Fruit fly (Drosophila melanogaster) whole organism, embryonic: ENCODE results near the gene dmrt11E.

Source experiments
- CG10366 ChIP-seq: fragments of 200-800 bp; sonication (Bioruptor generic); IDR thresholded peaks from 2 replicates; pipeline ENCODE4 v1.3.6; 2022; ENCODE audit warnings: missing biosample characterization, missing genetic modification characterization
- CG12104 ChIP-seq: fragments of 200-800 bp; sonication (Bioruptor generic); optimal IDR thresholded peaks from 3 replicates; lab custom pipeline; 2016; ENCODE audit warnings: missing biosample characterization, missing genetic modification characterization
- CG12219 ChIP-seq: fragments of 200-800 bp; sonication (Bioruptor generic); optimal IDR thresholded peaks from 3 replicates; lab custom pipeline; 2018; ENCODE audit warnings: missing biosample characterization, mild to moderate bottlenecking, missing genetic modification characterization
- CG12236 ChIP-seq: fragments of 200-800 bp; sonication (Bioruptor generic); optimal IDR thresholded peaks from 2 replicates; lab custom pipeline; 2016; ENCODE audit warnings: missing biosample characterization, missing genetic modification characterization
- CG12769 ChIP-seq: fragments of 200-800 bp; sonication (Bioruptor generic); optimal IDR thresholded peaks from 2 replicates; lab custom pipeline; 2019; ENCODE audit warnings: missing biosample characterization, mild to moderate bottlenecking, missing genetic modification characterization, moderate library complexity
- CG13123 ChIP-seq: fragments of 200-800 bp; sonication (Bioruptor generic); optimal IDR thresholded peaks from 2 replicates; lab custom pipeline; 2016; ENCODE audit warnings: missing biosample characterization, missing genetic modification characterization
- CG2120 ChIP-seq: fragments of 200-800 bp; sonication (Bioruptor generic); optimal IDR thresholded peaks from 3 replicates; lab custom pipeline; 2016; ENCODE audit warnings: missing biosample characterization, missing genetic modification characterization
- CG2202 ChIP-seq: fragments of 200-800 bp; sonication (Bioruptor generic); optimal IDR thresholded peaks from 2 replicates; lab custom pipeline; 2018; ENCODE audit warnings: missing biosample characterization, mild to moderate bottlenecking, missing genetic modification characterization
- CG30431 ChIP-seq: fragments of 200-800 bp; sonication (Bioruptor generic); optimal IDR thresholded peaks from 2 replicates; lab custom pipeline; 2017; ENCODE audit warnings: missing biosample characterization, missing genetic modification characterization
- CG31441 ChIP-seq: fragments of 200-800 bp; sonication (Bioruptor generic); IDR thresholded peaks from 2 replicates; pipeline ENCODE4 v1.3.6; 2022; ENCODE audit warnings: missing biosample characterization, missing genetic modification characterization
- CG3163 ChIP-seq: fragments of 200-800 bp; sonication (Bioruptor generic); optimal IDR thresholded peaks from 3 replicates; lab custom pipeline; 2016; ENCODE audit warnings: missing biosample characterization, missing genetic modification characterization
- CG4424 ChIP-seq: fragments of 200-800 bp; sonication (Bioruptor generic); optimal IDR thresholded peaks from 3 replicates; lab custom pipeline; 2016; ENCODE audit warnings: missing biosample characterization, missing genetic modification characterization
- CG4854 ChIP-seq: fragments of 200-800 bp; sonication (Bioruptor generic); optimal IDR thresholded peaks from 2 replicates; lab custom pipeline; 2016; ENCODE audit warnings: missing biosample characterization, missing genetic modification characterization, inconsistent platforms
- CG7357 ChIP-seq: fragments of 200-800 bp; sonication (Bioruptor generic); IDR thresholded peaks from 3 replicates; pipeline ENCODE4 v1.3.6; 2022; ENCODE audit warnings: missing biosample characterization, missing genetic modification characterization
- CG8359 ChIP-seq: fragments of 200-800 bp; sonication (Bioruptor generic); optimal IDR thresholded peaks from 2 replicates; lab custom pipeline; 2017; ENCODE audit warnings: missing biosample characterization, mild to moderate bottlenecking, missing genetic modification characterization, borderline replicate concordance
- CG8388 ChIP-seq: fragments of 200-800 bp; sonication (Bioruptor generic); optimal IDR thresholded peaks from 2 replicates; lab custom pipeline; 2019; ENCODE audit warnings: missing biosample characterization, mild to moderate bottlenecking, missing genetic modification characterization, moderate library complexity
- CHES-1-like ChIP-seq: fragments of 200-800 bp; sonication (Bioruptor generic); optimal IDR thresholded peaks from 2 replicates; lab custom pipeline; 2016; ENCODE audit warnings: missing biosample characterization, missing genetic modification characterization
- D ChIP-seq, 2 experiments: fragments of 200-800 bp in 1 of 2; fragments of >200 bp in 1 of 2; sonication (Bioruptor generic) in 1 of 2; optimal IDR thresholded peaks; 2 replicates in 1 of 2; 3 replicates in 1 of 2; lab custom pipeline; 2017; ENCODE audit warnings: mild to moderate bottlenecking in 1 of 2, missing biosample characterization in 1 of 2, missing genetic modification characterization in 1 of 2, missing genetic modification reagents in 1 of 2
- Dad ChIP-seq: fragments of 200-800 bp; sonication (Bioruptor generic); optimal IDR thresholded peaks from 3 replicates; lab custom pipeline; 2016; ENCODE audit warnings: missing biosample characterization, missing genetic modification characterization
- Dbx ChIP-seq: fragments of 200-800 bp; sonication (Bioruptor generic); IDR thresholded peaks from 3 replicates; pipeline ENCODE4 v1.3.6; 2022; ENCODE audit warnings: missing biosample characterization, missing genetic modification characterization
- Deaf1 ChIP-seq: fragments of 200-800 bp; optimal IDR thresholded peaks from 3 replicates; lab custom pipeline; 2019; ENCODE audit warnings: missing biosample characterization, mild to moderate bottlenecking, missing genetic modification characterization, moderate library complexity
- Dip3 ChIP-seq: fragments of 200-800 bp; sonication (Bioruptor generic); optimal IDR thresholded peaks from 3 replicates; lab custom pipeline; 2016; ENCODE audit warnings: missing biosample characterization, missing genetic modification characterization
- Doc3 ChIP-seq: fragments of 200-800 bp; sonication (Bioruptor generic); IDR thresholded peaks from 3 replicates; pipeline ENCODE4 v1.3.6; 2022; ENCODE audit warnings: missing biosample characterization, missing genetic modification characterization; ENCODE audit not compliant: partially characterized antibody
- HLHmδ ChIP-seq: fragments of 200-800 bp; sonication (Bioruptor generic); optimal IDR thresholded peaks from 2 replicates; lab custom pipeline; 2018; ENCODE audit warnings: missing biosample characterization, mild to moderate bottlenecking, missing genetic modification characterization, moderate library complexity
- Hmx ChIP-seq: fragments of 200-800 bp; sonication (Bioruptor generic); optimal IDR thresholded peaks from 2 replicates; lab custom pipeline; 2016; ENCODE audit warnings: missing biosample characterization, missing genetic modification characterization
- MTF-1 ChIP-seq: fragments of 200-800 bp; sonication (Bioruptor generic); optimal IDR thresholded peaks from 2 replicates; lab custom pipeline; 2018; ENCODE audit warnings: missing biosample characterization, mild to moderate bottlenecking, missing genetic modification characterization, borderline replicate concordance
- Optix ChIP-seq: fragments of 200-800 bp; sonication (Bioruptor generic); IDR thresholded peaks from 3 replicates; pipeline ENCODE4 v1.3.6; 2022; ENCODE audit warnings: missing biosample characterization, missing genetic modification characterization
- Poxn ChIP-seq: fragments of 200-800 bp; sonication (Bioruptor generic); IDR thresholded peaks from 2 replicates; pipeline ENCODE4 v1.3.6; 2022; ENCODE audit warnings: missing biosample characterization, missing genetic modification characterization
- Tbp ChIP-seq: fragments of >200 bp; optimal IDR thresholded peaks from 2 replicates; lab custom pipeline; 2018; ENCODE audit warnings: missing biosample characterization, missing genetic modification characterization
- aop ChIP-seq: fragments of 200-800 bp; sonication (Bioruptor generic); IDR thresholded peaks from 2 replicates; pipeline ENCODE4 v1.3.6; 2022; ENCODE audit warnings: missing biosample characterization, missing genetic modification characterization
- cg ChIP-seq: fragments of 200-800 bp; sonication (Bioruptor generic); optimal IDR thresholded peaks from 3 replicates; lab custom pipeline; 2019; ENCODE audit warnings: missing biosample characterization, mild to moderate bottlenecking, missing genetic modification characterization, moderate library complexity
- croc ChIP-seq: fragments of 200-800 bp; sonication (Bioruptor generic); conservative IDR thresholded peaks from 3 replicates; pipeline ENCODE4 v1.3.6; 2022; ENCODE audit warnings: missing biosample characterization, missing genetic modification characterization
- cwo ChIP-seq: fragments of 200-800 bp; sonication (Bioruptor generic); optimal IDR thresholded peaks from 3 replicates; lab custom pipeline; 2017; ENCODE audit warnings: missing biosample characterization, missing genetic modification characterization, mild to moderate bottlenecking, moderate library complexity, missing genetic modification reagents
- dan ChIP-seq: fragments of 200-800 bp; sonication (Bioruptor generic); IDR thresholded peaks from 2 replicates; pipeline ENCODE4 v1.3.6; 2022; ENCODE audit warnings: missing biosample characterization, missing genetic modification characterization
- dati ChIP-seq: fragments of 200-800 bp; sonication (Bioruptor generic); IDR thresholded peaks from 2 replicates; pipeline ENCODE4 v1.3.6; 2022; ENCODE audit warnings: missing biosample characterization, missing genetic modification characterization
- esg ChIP-seq: fragments of 200-800 bp; sonication (Bioruptor generic); conservative IDR thresholded peaks from 2 replicates; pipeline ENCODE4 v1.3.6; 2022; ENCODE audit warnings: missing biosample characterization, missing genetic modification characterization
- exex ChIP-seq: fragments of 200-800 bp; sonication (Bioruptor generic); optimal IDR thresholded peaks from 4 replicates; lab custom pipeline; 2018; ENCODE audit warnings: missing biosample characterization, mild to moderate bottlenecking, missing genetic modification characterization, moderate library complexity
- gro ChIP-seq: fragments of 200-800 bp; sonication (Bioruptor generic); optimal IDR thresholded peaks from 2 replicates; lab custom pipeline; 2016; ENCODE audit warnings: missing biosample characterization, missing genetic modification characterization
- hb ChIP-seq: fragments of 200-800 bp; sonication (Bioruptor generic); IDR thresholded peaks from 3 replicates; pipeline ENCODE4 v1.3.6; 2022; ENCODE audit warnings: missing biosample characterization, missing genetic modification characterization; ENCODE audit not compliant: partially characterized antibody
- hkb ChIP-seq, 2 experiments: fragments of 200-800 bp in 1 of 2; fragments of >200 bp in 1 of 2; sonication (Bioruptor generic) in 1 of 2; IDR thresholded peaks in 1 of 2; optimal IDR thresholded peaks in 1 of 2; 2 replicates each; pipeline versions ENCODE4 v1.3.6 to Lab custom; 2017 to 2022; ENCODE audit warnings: missing biosample characterization in 1 of 2, missing genetic modification characterization in 1 of 2
- klu ChIP-seq: fragments of 200-800 bp; sonication (Bioruptor generic); IDR thresholded peaks from 2 replicates; pipeline ENCODE4 v1.3.6; 2022; ENCODE audit warnings: missing biosample characterization, missing genetic modification characterization
- nerfin-2 ChIP-seq: fragments of 200-800 bp; sonication (Bioruptor generic); IDR thresholded peaks from 2 replicates; pipeline ENCODE4 v1.3.6; 2022; ENCODE audit warnings: missing biosample characterization, missing genetic modification characterization; ENCODE audit not compliant: partially characterized antibody
- odd ChIP-seq: fragments of 200-800 bp; sonication (Bioruptor generic); optimal IDR thresholded peaks from 2 replicates; lab custom pipeline; 2017; ENCODE audit warnings: missing biosample characterization, mild to moderate bottlenecking, missing genetic modification characterization
- phol ChIP-seq: fragments of 200-800 bp; sonication (Bioruptor generic); optimal IDR thresholded peaks from 3 replicates; lab custom pipeline; 2018; ENCODE audit warnings: missing biosample characterization, mild to moderate bottlenecking, missing genetic modification characterization, moderate library complexity
- prd ChIP-seq, 3 experiments: fragments of >200 bp in 2 of 3; fragments of 200-800 bp in 1 of 3; sonication (Bioruptor generic) in 1 of 3; optimal IDR thresholded peaks in 2 of 3; IDR thresholded peaks in 1 of 3; 2 replicates in 2 of 3; 3 replicates in 1 of 3; pipeline versions ENCODE4 v1.3.6 to Lab custom; 2017 to 2022; ENCODE audit warnings: missing biosample characterization in 1 of 3, missing genetic modification characterization in 1 of 3
- scrt ChIP-seq: fragments of 200-800 bp; sonication (Bioruptor generic); optimal IDR thresholded peaks from 2 replicates; lab custom pipeline; 2018; ENCODE audit warnings: missing biosample characterization, mild to moderate bottlenecking, missing genetic modification characterization, moderate library complexity
- sd ChIP-seq: fragments of 200-800 bp; sonication (Bioruptor generic); optimal IDR thresholded peaks from 3 replicates; lab custom pipeline; 2018; ENCODE audit warnings: missing biosample characterization, mild to moderate bottlenecking, missing genetic modification characterization, moderate library complexity
- twi ChIP-seq: fragments of 200-800 bp; optimal IDR thresholded peaks from 2 replicates; lab custom pipeline; 2019; ENCODE audit warnings: missing biosample characterization, mild to moderate bottlenecking, missing genetic modification characterization, moderate library complexity
- vnd ChIP-seq: fragments of 200-800 bp; sonication (Bioruptor generic); IDR thresholded peaks from 3 replicates; pipeline ENCODE4 v1.3.6; 2022; ENCODE audit warnings: missing biosample characterization, missing genetic modification characterization; ENCODE audit not compliant: partially characterized antibody

dmrt11E gene

dm6 chrX:13358240-13358799 is 9.7 kb upstream of the dmrt11E start (continued):
- no peak for TF ChIP-seq cwo (GFP tag; lab: Kevin White, UChicago)
- TF ChIP-seq MTF-1, result no peak
- no peak for TF ChIP-seq CG8359 (GFP tag; lab: Kevin White, UChicago)
- no peak for TF ChIP-seq CG13123 (GFP tag; lab: Kevin White, UChicago)
- TF ChIP-seq dati, result no peak
- TF ChIP-seq gro (GFP tag; lab: Kevin White, UChicago), result no peak
- no peak for TF ChIP-seq CG12769 (tag; lab: Kevin White, UChicago)
- no peak for TF ChIP-seq CG4854 (GFP tag; lab: Kevin White, UChicago)
- TF ChIP-seq Optix (GFP tag; lab: Robert Waterston, UW), result no peak
- TF ChIP-seq Poxn (GFP tag; lab: Robert Waterston, UW), result no peak
- no peak for TF ChIP-seq exex
- peak; percentile 50; the same call in 1 of the 2 replicates for TF ChIP-seq nerfin-2
- TF ChIP-seq phol (tag; lab: Kevin White, UChicago), result no peak
- TF ChIP-seq CG4424 (GFP tag; lab: Kevin White, UChicago), result no peak
- peak; percentile 35; the same call in 1 of the 3 replicates for TF ChIP-seq vnd
- TF ChIP-seq CG10366, result no peak
- no peak for TF ChIP-seq scrt
- TF ChIP-seq twi (tag; lab: Kevin White, UChicago), result no peak
- TF ChIP-seq Dad (GFP tag; lab: Kevin White, UChicago), result no peak
- TF ChIP-seq Doc3, result peak; percentile 51; the same call in 2 of the 3 replicates
- TF ChIP-seq CG31441, result no peak
- no peak for TF ChIP-seq Dbx (GFP tag; lab: Robert Waterston, UW)
- peak; percentile 76 for TF ChIP-seq Deaf1 (tag; lab: Kevin White, UChicago)
- TF ChIP-seq hb (GFP tag; lab: Robert Waterston, UW), result peak; percentile 47; the same call in 1 of the 3 replicates
- TF ChIP-seq CG3163 (GFP tag; lab: Kevin White, UChicago), result no peak
- TF ChIP-seq dan (GFP tag; lab: Robert Waterston, UW), result no peak
- no peak for TF ChIP-seq CG12219 (GFP tag; lab: Kevin White, UChicago)
- TF ChIP-seq CG12236 (GFP tag; lab: Kevin White, UChicago), result no peak
- TF ChIP-seq CG2202, result no peak
- TF ChIP-seq esg (GFP tag; lab: Robert Waterston, UW), result no peak
- TF ChIP-seq CHES-1-like (GFP tag; lab: Kevin White, UChicago), result no peak
- no peak for TF ChIP-seq CG7357 (GFP tag; lab: Robert Waterston, UW)
- no peak for TF ChIP-seq cg (GFP tag; lab: Kevin White, UChicago)
- TF ChIP-seq CG2120 (GFP tag; lab: Kevin White, UChicago), result no peak
- TF ChIP-seq prd (optimal IDR thresholded peaks at IDR 0.05; lab: Kevin White, UChicago), result no peak
- TF ChIP-seq prd (GFP tag; IDR thresholded peaks at IDR 0.05; lab: Robert Waterston, UW), result no peak
- no peak for TF ChIP-seq aop (GFP tag; lab: Robert Waterston, UW)
- TF ChIP-seq Hmx (GFP tag; lab: Kevin White, UChicago), result no peak
- no peak for TF ChIP-seq croc (GFP tag; lab: Robert Waterston, UW)
- no peak for TF ChIP-seq Dip3 (GFP tag; lab: Kevin White, UChicago)
- no peak for TF ChIP-seq Tbp (GFP tag; lab: Kevin White, UChicago)
- peak; percentile 18 for TF ChIP-seq HLHmδ (GFP tag; lab: Kevin White, UChicago)
- no peak for TF ChIP-seq D (optimal IDR thresholded peaks at IDR 0.05; lab: Kevin White, UChicago)
- TF ChIP-seq D (GFP tag; optimal IDR thresholded peaks at IDR 0.05; lab: Kevin White, UChicago), result no peak
- no peak for TF ChIP-seq hkb (optimal IDR thresholded peaks at IDR 0.05; lab: Kevin White, UChicago)
- no peak for TF ChIP-seq hkb (GFP tag; IDR thresholded peaks at IDR 0.05; lab: Robert Waterston, UW)
- TF ChIP-seq odd (GFP tag; lab: Kevin White, UChicago), result no peak
- TF ChIP-seq CG12104, result no peak
- TF ChIP-seq sd, result no peak
- no peak for TF ChIP-seq klu
- no peak for TF ChIP-seq CG30431 (GFP tag; lab: Kevin White, UChicago)
- no peak for TF ChIP-seq CG8388 (GFP tag; lab: Kevin White, UChicago)
